Worm (Caenorhabditis elegans): ENCODE measurements around the gene flr-1.

DNA sequence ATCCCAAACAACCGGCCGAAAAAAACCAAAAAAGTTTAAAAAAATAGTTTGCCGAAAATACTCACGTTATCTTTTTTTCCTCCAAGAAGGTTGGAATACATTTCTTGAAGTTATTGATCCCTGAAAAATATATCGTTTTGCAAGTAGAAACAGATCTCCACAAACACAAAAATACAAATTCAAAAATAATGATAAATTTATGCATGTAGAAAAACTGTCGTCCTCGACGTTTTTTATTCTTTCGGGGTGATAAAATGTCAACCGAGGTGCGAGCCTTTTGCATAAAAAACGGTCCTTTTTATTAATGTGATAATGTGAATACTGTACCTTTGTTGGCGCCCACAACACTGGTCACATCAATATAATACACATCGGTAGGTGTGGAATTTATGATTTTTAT lies 7.5 kb upstream of the flr-1 start, which contains the start of gene F02D10.2:
- no peak for TF ChIP-seq scrt-1 (GFP tag; IDR thresholded peaks at IDR 0.05)
- no peak for TF ChIP-seq tbx-11 (GFP tag; IDR thresholded peaks at IDR 0.05)
- no peak for TF ChIP-seq hnd-1 (tag; optimal IDR thresholded peaks at IDR 0.05)
- TF ChIP-seq ama-1 (optimal IDR thresholded peaks at IDR 0.05): no peak
- no peak for TF ChIP-seq hmbx-1 (tag; optimal IDR thresholded peaks at IDR 0.05)
- no peak for TF ChIP-seq ceh-36 (tag; optimal IDR thresholded peaks at IDR 0.05)
- TF ChIP-seq pes-1 (GFP tag; IDR thresholded peaks at IDR 0.05): no peak
- no peak for TF ChIP-seq B0310.2 (tag; optimal IDR thresholded peaks at IDR 0.05)
- TF ChIP-seq ceh-13 (GFP tag; optimal IDR thresholded peaks at IDR 0.05): no peak
- no peak for TF ChIP-seq flt-1 (GFP tag; IDR thresholded peaks at IDR 0.05)
- TF ChIP-seq hmg-4 (GFP tag; optimal IDR thresholded peaks at IDR 0.05): no peak
- TF ChIP-seq sea-1 (GFP tag; conservative IDR thresholded peaks at IDR 0.05): no peak
- TF ChIP-seq aly-1 (tag; optimal IDR thresholded peaks at IDR 0.05): no peak
- no peak for TF ChIP-seq tra-4 (tag; optimal IDR thresholded peaks at IDR 0.05)
